Worm (Caenorhabditis elegans): ENCODE data around the gene cpf-2.

cpf-2 gene

DNA sequence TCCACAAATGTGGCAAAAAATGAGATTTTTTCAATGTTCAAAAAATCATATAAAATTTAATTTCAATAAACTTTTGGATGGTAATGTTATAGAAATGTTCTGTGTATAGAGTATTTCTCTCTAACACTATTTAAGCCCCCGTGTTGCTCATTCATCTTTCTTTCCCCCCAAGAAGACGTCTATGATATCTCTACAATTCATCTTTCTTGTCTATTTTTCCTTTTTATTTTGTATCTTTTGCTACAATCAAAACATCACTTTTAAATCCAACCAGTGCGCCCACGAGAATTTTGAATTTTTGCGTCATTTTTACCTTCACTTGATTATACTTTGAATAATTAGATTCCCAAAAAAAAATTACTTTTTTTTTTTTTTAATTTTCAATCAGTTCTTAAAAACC lies 4.1 kb upstream of the cpf-2 start:
- no peak for TF ChIP-seq bed-3 (GFP tag; optimal IDR thresholded peaks at IDR 0.05)
- TF ChIP-seq unc-62 (GFP tag; optimal IDR thresholded peaks at IDR 0.05) = no peak
- TF ChIP-seq unc-120 (tag; optimal IDR thresholded peaks at IDR 0.05; ENCODE audit: poor library complexity, severe bottlenecking) = no peak
- TF ChIP-seq mep-1 (tag; optimal IDR thresholded peaks at IDR 0.05) = no peak
- no peak for TF ChIP-seq nhr-237 (tag; optimal IDR thresholded peaks at IDR 0.05)
- no peak for TF ChIP-seq ham-2 (GFP tag; optimal IDR thresholded peaks at IDR 0.05)
- no peak for TF ChIP-seq tbx-8 (GFP tag; optimal IDR thresholded peaks at IDR 0.05)
- TF ChIP-seq mab-5 (tag; optimal IDR thresholded peaks at IDR 0.05) = no peak
- TF ChIP-seq M03D4.4 (tag; optimal IDR thresholded peaks at IDR 0.05) = no peak
- no peak for TF ChIP-seq ceh-83 (GFP tag; optimal IDR thresholded peaks at IDR 0.05)
- TF ChIP-seq lin-13 (tag; optimal IDR thresholded peaks at IDR 0.05) = no peak

DNA sequence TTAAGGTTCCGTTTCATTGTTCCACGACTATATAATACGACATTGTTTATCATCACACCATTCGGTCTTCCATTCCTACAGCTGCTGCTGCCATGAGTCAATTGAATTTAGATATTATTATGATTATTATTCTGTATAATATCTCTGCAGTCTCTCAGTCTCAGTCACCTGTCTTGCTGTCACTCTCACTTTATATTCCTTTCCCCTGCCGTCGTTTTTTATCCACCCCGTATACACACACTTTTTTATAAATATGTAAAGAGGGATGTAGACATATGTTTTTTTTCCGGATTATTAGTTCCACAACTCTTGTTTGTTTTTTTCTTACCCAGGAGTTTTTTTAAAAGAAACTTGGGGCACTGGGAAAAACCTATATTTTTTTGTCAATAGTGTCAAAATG lies 3.5 kb upstream of the cpf-2 start:
- TF ChIP-seq cnd-1 (tag; optimal IDR thresholded peaks at IDR 0.05) (no peak), nhr-76 (tag; optimal IDR thresholded peaks at IDR 0.05) (no peak), unc-39 (tag; optimal IDR thresholded peaks at IDR 0.05) (no peak), lsy-2 (tag; optimal IDR thresholded peaks at IDR 0.05) (no peak), elt-3 (tag; optimal IDR thresholded peaks at IDR 0.05) (no peak), ceh-83 (GFP tag; optimal IDR thresholded peaks at IDR 0.05) (no peak), ces-1 (GFP tag; optimal IDR thresholded peaks at IDR 0.05) (no peak), elt-1 (tag; optimal IDR thresholded peaks at IDR 0.05; ENCODE audit: borderline replicate concordance, insufficient read depth) (no peak), lin-32 (GFP tag; optimal IDR thresholded peaks at IDR 0.05) (no peak), sptf-1 (tag; optimal IDR thresholded peaks at IDR 0.05) (no peak), lin-13 (tag; optimal IDR thresholded peaks at IDR 0.05) (no peak), unc-120 (tag; optimal IDR thresholded peaks at IDR 0.05; ENCODE audit: poor library complexity, severe bottlenecking) (no peak), nhr-12 (tag; optimal IDR thresholded peaks at IDR 0.05) (no peak), pha-4 (tag; optimal IDR thresholded peaks at IDR 0.05) (no peak)

DNA sequence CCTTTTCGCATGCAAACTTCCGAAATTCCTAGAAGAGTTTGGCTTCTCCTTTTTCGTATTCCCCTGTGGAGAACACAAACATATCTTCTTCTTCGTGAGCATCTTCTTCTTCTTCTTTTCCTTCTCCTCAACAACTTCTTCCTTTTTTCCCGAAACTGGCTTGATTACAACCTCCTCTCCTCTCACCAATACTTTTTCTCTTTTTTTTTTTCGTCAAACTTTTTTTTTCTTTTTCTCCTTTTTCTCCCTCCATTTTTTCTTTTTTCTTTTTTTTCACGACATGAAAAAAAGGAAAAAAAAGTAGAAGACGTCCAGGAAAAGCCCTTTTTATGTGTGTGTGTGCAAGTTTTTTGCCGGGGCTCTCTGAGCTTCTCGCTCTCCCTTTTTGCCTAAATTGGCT lies 2.2 kb upstream of the cpf-2 start:
- TF ChIP-seq M03D4.4 (tag; optimal IDR thresholded peaks at IDR 0.05) (no peak), ces-1 (GFP tag; optimal IDR thresholded peaks at IDR 0.05) (peak; percentile 35)

DNA sequence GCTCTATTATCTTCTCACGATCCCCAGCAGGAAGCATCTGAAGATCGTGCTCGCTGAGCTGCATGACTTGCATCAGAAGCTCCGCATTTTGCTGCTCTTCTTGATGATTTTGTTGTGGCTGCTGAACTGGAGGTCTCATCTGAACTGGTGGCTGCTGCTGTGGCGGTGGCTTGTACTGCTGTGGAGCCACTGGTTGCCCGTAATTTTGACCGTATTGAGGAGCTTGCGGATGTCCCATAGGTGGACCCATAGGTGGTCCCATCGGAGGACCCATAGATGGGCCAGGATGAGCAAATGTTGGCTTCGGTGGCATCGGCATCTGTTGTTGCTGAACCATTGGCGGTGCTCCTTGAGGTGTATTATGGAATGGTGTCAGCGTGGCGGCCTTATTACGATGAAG lies 1.6 kb downstream of the cpf-2 start:
- TF ChIP-seq lin-32 (GFP tag; optimal IDR thresholded peaks at IDR 0.05) (no peak), unc-62 (GFP tag; optimal IDR thresholded peaks at IDR 0.05) (no peak), nhr-12 (tag; optimal IDR thresholded peaks at IDR 0.05) (no peak), blmp-1 (tag; optimal IDR thresholded peaks at IDR 0.05) (no peak), sptf-1 (tag; optimal IDR thresholded peaks at IDR 0.05) (no peak), snpc-4 (tag; optimal IDR thresholded peaks at IDR 0.05) (no peak), sem-2 (GFP tag; optimal IDR thresholded peaks at IDR 0.05) (no peak), lin-13 (tag; optimal IDR thresholded peaks at IDR 0.05) (no peak), bed-3 (GFP tag; optimal IDR thresholded peaks at IDR 0.05) (no peak), M03D4.4 (tag; optimal IDR thresholded peaks at IDR 0.05) (no peak), ceh-83 (GFP tag; optimal IDR thresholded peaks at IDR 0.05) (no peak), flh-1 (GFP tag; optimal IDR thresholded peaks at IDR 0.05) (no peak), elt-1 (tag; optimal IDR thresholded peaks at IDR 0.05; ENCODE audit: borderline replicate concordance, insufficient read depth) (no peak), nhr-76 (tag; optimal IDR thresholded peaks at IDR 0.05) (no peak)

DNA sequence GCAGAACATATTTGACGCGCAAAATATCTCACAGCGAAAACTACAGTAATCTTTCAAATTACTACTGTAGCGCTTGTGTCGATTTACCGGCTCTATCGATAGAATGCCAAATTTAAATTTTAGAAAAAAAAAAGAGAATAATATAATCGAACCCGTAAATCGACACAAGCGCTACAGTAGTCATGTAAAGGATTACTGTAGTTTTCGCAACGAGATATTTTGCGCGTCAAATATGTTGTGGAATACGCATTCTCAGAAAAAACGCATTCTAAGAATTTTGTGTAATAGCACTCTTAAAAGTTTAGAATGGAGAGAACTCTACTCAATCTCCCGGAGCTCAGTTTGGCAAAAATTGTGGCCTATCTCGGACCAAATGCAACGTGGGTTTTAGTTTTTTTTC lies 3.1 kb downstream of the cpf-2 start, which contains the start of gene F56A8.5:
F56A8.5 (plus strand) TSS at position 301 of the 400 bp plus-strand sequence.
- TF ChIP-seq mab-5 (tag; optimal IDR thresholded peaks at IDR 0.05) = no peak

DNA sequence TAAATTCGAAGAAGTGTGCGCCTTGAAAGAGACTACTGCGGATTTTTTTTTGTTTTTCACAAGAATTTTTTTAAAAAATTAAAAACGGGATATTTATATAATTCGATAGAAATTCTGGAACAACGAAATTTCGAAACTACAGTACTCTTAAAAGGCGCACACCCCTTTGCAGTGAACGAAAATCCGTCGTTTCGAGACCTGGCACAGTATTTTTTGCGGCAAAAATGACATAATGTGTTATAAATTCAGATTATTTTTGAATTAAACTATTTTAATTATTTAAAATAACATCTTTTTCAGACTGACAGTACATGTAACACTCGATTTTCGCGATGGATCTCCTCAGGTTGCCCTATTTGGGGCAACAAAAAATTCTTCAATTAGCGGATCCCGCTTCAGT lies 5.7 kb downstream of the cpf-2 start, which contains the start of gene F56A8.4:
F56A8.4 (plus strand) TSS at position 301 of the 400 bp plus-strand sequence.
- TF ChIP-seq ceh-39 (tag; optimal IDR thresholded peaks at IDR 0.05) = no peak
- no peak for TF ChIP-seq zip-8 (tag; optimal IDR thresholded peaks at IDR 0.05)
- no peak for TF ChIP-seq tbx-8 (GFP tag; optimal IDR thresholded peaks at IDR 0.05)
- peak; percentile 1 for TF ChIP-seq ceh-83 (GFP tag; optimal IDR thresholded peaks at IDR 0.05)
- no peak for TF ChIP-seq elt-1 (tag; optimal IDR thresholded peaks at IDR 0.05; ENCODE audit: borderline replicate concordance, insufficient read depth)
- TF ChIP-seq unc-39 (tag; optimal IDR thresholded peaks at IDR 0.05) = no peak
- no peak for TF ChIP-seq mab-5 (tag; optimal IDR thresholded peaks at IDR 0.05)
